Fruit fly (Drosophila melanogaster) whole organism, wandering third instar larva: ENCODE measurements around the gene Sp1.

ENCODE experiments used
- Dfd ChIP-seq: fragments of >200 bp; optimal IDR thresholded peaks from 2 replicates; lab custom pipeline; 2017; ENCODE audit warnings: missing biosample characterization, missing genetic modification characterization
- Hr78 ChIP-seq: fragments of >200 bp; optimal IDR thresholded peaks from 2 replicates; lab custom pipeline; 2017; ENCODE audit warnings: missing biosample characterization, missing genetic modification characterization

- TF ChIP-seq Dfd (GFP tag; lab: Kevin White, UChicago) (no peak), Hr78 (GFP tag; lab: Kevin White, UChicago) (no peak)
Observed at dm6 chrX:9794290-9794689, 64.8 kb downstream of the Sp1 start.
